Fruit fly (Drosophila melanogaster): ENCODE data around the gene CG12017.

DNA sequence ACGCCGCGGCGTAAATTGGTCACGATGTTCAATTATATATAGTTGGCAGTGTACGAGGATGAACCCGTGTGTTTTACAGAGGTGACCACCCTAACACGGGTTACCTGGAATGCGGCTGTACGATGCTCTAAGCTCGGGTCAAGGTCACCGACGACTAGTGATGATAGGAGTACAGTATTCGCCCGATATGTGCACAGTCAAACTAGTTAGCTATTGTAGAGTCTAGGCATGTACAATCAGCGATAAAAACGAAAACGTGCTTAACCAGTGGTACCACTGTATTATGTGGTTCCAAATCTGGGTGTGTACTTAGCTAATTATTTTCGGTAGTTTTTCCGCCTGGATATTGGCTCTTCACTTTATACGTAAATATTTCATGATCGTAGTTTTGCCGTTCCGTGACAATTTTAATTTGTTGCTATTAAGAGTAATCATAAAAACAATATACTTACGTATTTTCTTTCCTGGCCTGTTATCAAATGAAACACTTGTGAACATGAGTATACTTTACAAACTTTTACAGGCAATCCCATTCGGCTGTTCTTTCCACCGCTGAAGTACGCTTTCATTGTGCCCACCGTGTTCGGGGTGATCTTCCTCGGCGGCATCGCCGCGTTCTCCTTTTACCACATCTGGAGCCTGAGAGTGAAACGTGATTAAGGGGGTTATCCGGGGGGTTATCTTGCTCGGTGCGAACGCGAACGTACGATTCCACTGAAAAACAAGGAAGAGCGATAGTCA, 40.1 kb downstream of the CG12017 start:
- TF ChIP-seq insv (optimal IDR thresholded peaks at IDR 0.05) (no peak), psq (optimal IDR thresholded peaks at IDR 0.05) (no peak), Myc (optimal IDR thresholded peaks at IDR 0.05) (no peak), Sin3A (optimal IDR thresholded peaks at IDR 0.05) (no peak)

All from Kc167 (cell line).